Worm (Caenorhabditis elegans): ENCODE data around the gene D1054.18.
A peak's percentile ranks its signal among the peaks of the same experiment; 100 is the strongest.

ce11 chrV:10771390-10771789 is 29.6 kb downstream of the D1054.18 start, which contains the start of gene D1054.3:
- TF ChIP-seq nhr-102 (tag; optimal IDR thresholded peaks at IDR 0.05) (no peak), snpc-4 (tag; optimal IDR thresholded peaks at IDR 0.05) (no peak), skn-1 (tag; optimal IDR thresholded peaks at IDR 0.05) (no peak), lin-15B (tag; optimal IDR thresholded peaks at IDR 0.05) (no peak), madf-9 (GFP tag; conservative IDR thresholded peaks at IDR 0.05) (no peak), F49E8.2 (tag; optimal IDR thresholded peaks at IDR 0.05; ENCODE audit: borderline replicate concordance) (no peak), nhr-77 (tag; optimal IDR thresholded peaks at IDR 0.05) (no peak), ctbp-1 (GFP tag; IDR thresholded peaks at IDR 0.05) (no peak), T26A8.4 (GFP tag; IDR thresholded peaks at IDR 0.05) (no peak), ZK337.2 (GFP tag; IDR thresholded peaks at IDR 0.05) (no peak), duxl-1 (tag; optimal IDR thresholded peaks at IDR 0.05; ENCODE audit: poor library complexity) (peak; percentile 17), ama-1 (optimal IDR thresholded peaks at IDR 0.05) (peak; percentile 42), php-3 (GFP tag; IDR thresholded peaks at IDR 0.05) (no peak)

Measured in whole organism, L4 larva.